Fruit fly (Drosophila melanogaster): ENCODE results near the gene CG32683.

The CG32683 gene

DNA sequence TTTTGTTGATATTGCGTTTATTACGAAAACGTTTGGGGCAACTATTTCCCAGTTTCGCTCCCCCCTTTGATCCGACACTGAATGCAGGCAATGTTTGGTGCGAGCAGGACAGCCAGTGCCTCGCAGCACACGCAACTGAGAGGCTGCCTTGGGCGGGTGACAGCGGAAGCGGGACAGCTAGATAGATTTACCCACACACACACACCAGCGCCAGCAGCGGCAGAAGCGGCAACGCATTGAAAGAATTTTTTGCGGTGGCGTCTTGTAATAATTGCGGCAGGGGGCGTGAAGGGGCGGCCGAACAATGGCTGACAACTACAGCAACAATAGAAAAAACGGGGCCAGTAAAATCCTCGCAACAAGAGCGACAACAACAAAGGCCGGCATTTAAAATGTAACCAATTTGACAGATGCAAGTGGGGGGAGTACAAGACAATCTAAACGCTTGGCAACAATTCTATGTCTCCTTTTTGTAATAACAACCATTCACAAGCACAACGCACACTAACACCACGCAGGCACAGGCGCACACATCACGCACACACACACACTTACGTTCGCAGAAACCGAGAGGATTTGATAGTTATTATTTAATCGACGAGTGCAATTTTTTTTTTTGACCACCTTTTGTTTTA is 18.0 kb upstream of the CG32683 start:
- no peak for TF ChIP-seq bab1 (GFP tag; optimal IDR thresholded peaks at IDR 0.05)
- no peak for TF ChIP-seq toe (GFP tag; optimal IDR thresholded peaks at IDR 0.05)
- TF ChIP-seq cnc (optimal IDR thresholded peaks at IDR 0.05) = no peak
- TF ChIP-seq ovo (GFP tag; optimal IDR thresholded peaks at IDR 0.05) = no peak
- TF ChIP-seq CG1620 (GFP tag; optimal IDR thresholded peaks at IDR 0.05) = peak; percentile 34
- no peak for TF ChIP-seq CG14711 (tag; optimal IDR thresholded peaks at IDR 0.05)
- peak; percentile 34 for TF ChIP-seq cic (GFP tag; optimal IDR thresholded peaks at IDR 0.05)
- peak; percentile 76 for TF ChIP-seq Mnt (GFP tag; optimal IDR thresholded peaks at IDR 0.05)
- TF ChIP-seq CG11617 (GFP tag; optimal IDR thresholded peaks at IDR 0.05) = peak; percentile 6
- TF ChIP-seq tj (GFP tag; optimal IDR thresholded peaks at IDR 0.05) = peak; percentile 45
- no peak for TF ChIP-seq CG7045 (GFP tag; optimal IDR thresholded peaks at IDR 0.05)
- TF ChIP-seq pad (GFP tag; optimal IDR thresholded peaks at IDR 0.05) = peak; percentile 84
- TF ChIP-seq CG33017 (tag; optimal IDR thresholded peaks at IDR 0.05) = no peak
- peak; percentile 33 for TF ChIP-seq Hr96 (GFP tag; optimal IDR thresholded peaks at IDR 0.05)
- TF ChIP-seq kay (GFP tag; ENCODE audit: borderline replicate concordance) = no peak
- no peak for TF ChIP-seq CG5204 (GFP tag; optimal IDR thresholded peaks at IDR 0.05)
- no peak for TF ChIP-seq CG7101 (tag; optimal IDR thresholded peaks at IDR 0.05)
- no peak for TF ChIP-seq Crg-1 (GFP tag; optimal IDR thresholded peaks at IDR 0.05)
- no peak for TF ChIP-seq Clk (GFP tag; optimal IDR thresholded peaks at IDR 0.05)
- TF ChIP-seq CG12768 (GFP tag; optimal IDR thresholded peaks at IDR 0.05) = no peak

DNA sequence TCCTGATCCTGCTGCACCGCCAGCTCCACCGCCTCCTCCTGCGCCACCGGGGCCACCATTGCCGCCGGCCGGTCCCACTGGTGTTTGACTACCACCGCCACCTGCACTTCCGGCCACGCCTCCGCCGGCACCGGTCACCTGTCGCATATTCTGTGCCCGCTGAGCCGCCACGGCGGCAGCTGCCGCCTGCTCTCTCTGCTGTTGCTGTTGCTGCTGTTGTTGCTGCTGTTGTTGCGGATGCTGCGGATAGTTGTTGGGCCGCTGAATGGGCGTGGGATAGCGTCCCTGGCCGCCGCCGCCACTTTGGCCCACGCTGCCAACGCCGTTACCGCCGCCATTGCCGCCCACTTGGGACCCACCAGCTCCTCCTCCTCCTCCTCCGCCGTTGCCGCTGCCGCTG is 9.8 kb upstream of the CG32683 start:
- no peak for TF ChIP-seq cic (GFP tag; optimal IDR thresholded peaks at IDR 0.05)
- TF ChIP-seq CG7101 (tag; optimal IDR thresholded peaks at IDR 0.05) = no peak
- TF ChIP-seq CG1620 (GFP tag; optimal IDR thresholded peaks at IDR 0.05) = no peak
- no peak for TF ChIP-seq CG5204 (GFP tag; optimal IDR thresholded peaks at IDR 0.05)
- TF ChIP-seq Clk (GFP tag; optimal IDR thresholded peaks at IDR 0.05) = no peak
- no peak for TF ChIP-seq bab1 (GFP tag; optimal IDR thresholded peaks at IDR 0.05)
- TF ChIP-seq toe (GFP tag; optimal IDR thresholded peaks at IDR 0.05) = no peak
- TF ChIP-seq Crg-1 (GFP tag; optimal IDR thresholded peaks at IDR 0.05) = no peak
- no peak for TF ChIP-seq CG14711 (tag; optimal IDR thresholded peaks at IDR 0.05)
- TF ChIP-seq kay (GFP tag; ENCODE audit: borderline replicate concordance) = no peak
- no peak for TF ChIP-seq CG11617 (GFP tag; optimal IDR thresholded peaks at IDR 0.05)
- TF ChIP-seq pad (GFP tag; optimal IDR thresholded peaks at IDR 0.05) = no peak
- TF ChIP-seq Mnt (GFP tag; optimal IDR thresholded peaks at IDR 0.05) = no peak
- TF ChIP-seq ovo (GFP tag; optimal IDR thresholded peaks at IDR 0.05) = no peak
- no peak for TF ChIP-seq Hr96 (GFP tag; optimal IDR thresholded peaks at IDR 0.05)
- no peak for TF ChIP-seq cnc (optimal IDR thresholded peaks at IDR 0.05)
- no peak for TF ChIP-seq CG7045 (GFP tag; optimal IDR thresholded peaks at IDR 0.05)
- no peak for TF ChIP-seq CG33017 (tag; optimal IDR thresholded peaks at IDR 0.05)

DNA sequence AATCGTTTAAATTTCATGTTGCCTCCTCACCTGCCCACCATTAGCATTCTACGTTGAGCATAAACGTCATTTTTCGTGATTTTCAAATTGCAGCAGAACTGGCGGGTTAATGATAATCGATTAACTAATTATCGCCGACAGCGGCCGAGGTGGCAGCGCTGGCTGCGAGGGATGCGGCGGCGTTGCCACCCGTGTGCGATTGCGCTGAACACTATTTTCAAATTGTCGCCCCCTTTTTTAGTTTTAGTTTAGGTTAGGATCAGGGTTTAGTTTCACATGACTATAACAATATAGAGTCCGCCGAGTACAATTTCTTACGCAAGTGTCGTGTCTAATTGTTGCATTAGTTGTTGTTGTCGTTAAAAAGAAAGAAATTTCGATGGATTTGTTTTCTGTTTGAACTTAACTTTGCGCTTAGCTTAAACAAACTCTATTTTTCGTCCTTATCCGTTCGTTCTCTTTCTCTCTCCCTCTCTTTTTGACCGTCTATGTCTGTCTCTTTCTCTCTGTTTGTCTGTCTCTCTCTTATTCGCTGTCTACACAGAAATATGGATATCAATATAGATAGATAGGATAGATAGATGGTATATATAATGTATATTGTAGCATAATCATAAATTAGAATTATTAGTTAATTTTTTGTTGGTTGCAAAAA is 8.5 kb upstream of the CG32683 start:
- TF ChIP-seq CG7101 (tag; optimal IDR thresholded peaks at IDR 0.05) = no peak
- no peak for TF ChIP-seq CG11617 (GFP tag; optimal IDR thresholded peaks at IDR 0.05)
- peak; percentile 60 for TF ChIP-seq bab1 (GFP tag; optimal IDR thresholded peaks at IDR 0.05)
- no peak for TF ChIP-seq Clk (GFP tag; optimal IDR thresholded peaks at IDR 0.05)
- TF ChIP-seq cnc (optimal IDR thresholded peaks at IDR 0.05) = no peak
- TF ChIP-seq CG5204 (GFP tag; optimal IDR thresholded peaks at IDR 0.05) = no peak
- TF ChIP-seq CG1620 (GFP tag; optimal IDR thresholded peaks at IDR 0.05) = no peak
- TF ChIP-seq Crg-1 (GFP tag; optimal IDR thresholded peaks at IDR 0.05) = peak; percentile 13
- TF ChIP-seq pad (GFP tag; optimal IDR thresholded peaks at IDR 0.05) = peak; percentile 23
- TF ChIP-seq CG12768 (GFP tag; optimal IDR thresholded peaks at IDR 0.05) = no peak
- no peak for TF ChIP-seq CG33017 (tag; optimal IDR thresholded peaks at IDR 0.05)
- no peak for TF ChIP-seq ovo (GFP tag; optimal IDR thresholded peaks at IDR 0.05)
- peak; percentile 38 for TF ChIP-seq CG7045 (GFP tag; optimal IDR thresholded peaks at IDR 0.05)
- TF ChIP-seq Hr96 (GFP tag; optimal IDR thresholded peaks at IDR 0.05) = no peak
- peak; percentile 0 for TF ChIP-seq cic (GFP tag; optimal IDR thresholded peaks at IDR 0.05)
- no peak for TF ChIP-seq CG14711 (tag; optimal IDR thresholded peaks at IDR 0.05)
- no peak for TF ChIP-seq kay (GFP tag; ENCODE audit: borderline replicate concordance)
- peak; percentile 15 for TF ChIP-seq Mnt (GFP tag; optimal IDR thresholded peaks at IDR 0.05)
- TF ChIP-seq tj (GFP tag; optimal IDR thresholded peaks at IDR 0.05) = no peak
- TF ChIP-seq toe (GFP tag; optimal IDR thresholded peaks at IDR 0.05) = no peak

DNA sequence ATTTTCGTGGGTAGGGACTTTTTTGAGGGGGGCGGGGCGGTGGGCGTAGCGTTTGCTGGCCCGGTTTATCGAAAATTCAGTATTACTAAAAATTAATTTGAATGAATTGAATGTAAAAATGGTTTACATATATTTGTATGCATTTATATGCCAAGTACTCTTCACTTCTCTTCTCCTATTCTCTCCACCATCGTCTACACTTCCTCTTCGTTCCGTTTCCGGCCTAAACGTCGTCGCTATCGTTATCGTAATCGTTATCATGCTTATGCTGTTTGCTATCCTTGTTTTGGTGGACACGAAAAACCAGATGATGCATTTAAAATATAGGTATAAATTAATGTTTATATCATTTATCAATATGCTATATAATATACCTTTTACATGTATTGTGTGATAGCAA is 7.2 kb upstream of the CG32683 start:
- TF ChIP-seq cic (GFP tag; optimal IDR thresholded peaks at IDR 0.05) (no peak), Hr96 (GFP tag; optimal IDR thresholded peaks at IDR 0.05) (no peak), CG1620 (GFP tag; optimal IDR thresholded peaks at IDR 0.05) (no peak), CG7045 (GFP tag; optimal IDR thresholded peaks at IDR 0.05) (no peak), Mnt (GFP tag; optimal IDR thresholded peaks at IDR 0.05) (no peak), pad (GFP tag; optimal IDR thresholded peaks at IDR 0.05) (no peak), CG7101 (tag; optimal IDR thresholded peaks at IDR 0.05) (no peak), CG14711 (tag; optimal IDR thresholded peaks at IDR 0.05) (no peak), CG11617 (GFP tag; optimal IDR thresholded peaks at IDR 0.05) (no peak), kay (GFP tag; ENCODE audit: borderline replicate concordance) (no peak), CG33017 (tag; optimal IDR thresholded peaks at IDR 0.05) (no peak), tj (GFP tag; optimal IDR thresholded peaks at IDR 0.05) (no peak), CG12768 (GFP tag; optimal IDR thresholded peaks at IDR 0.05) (no peak), cnc (optimal IDR thresholded peaks at IDR 0.05) (no peak), toe (GFP tag; optimal IDR thresholded peaks at IDR 0.05) (no peak), ovo (GFP tag; optimal IDR thresholded peaks at IDR 0.05) (no peak)

DNA sequence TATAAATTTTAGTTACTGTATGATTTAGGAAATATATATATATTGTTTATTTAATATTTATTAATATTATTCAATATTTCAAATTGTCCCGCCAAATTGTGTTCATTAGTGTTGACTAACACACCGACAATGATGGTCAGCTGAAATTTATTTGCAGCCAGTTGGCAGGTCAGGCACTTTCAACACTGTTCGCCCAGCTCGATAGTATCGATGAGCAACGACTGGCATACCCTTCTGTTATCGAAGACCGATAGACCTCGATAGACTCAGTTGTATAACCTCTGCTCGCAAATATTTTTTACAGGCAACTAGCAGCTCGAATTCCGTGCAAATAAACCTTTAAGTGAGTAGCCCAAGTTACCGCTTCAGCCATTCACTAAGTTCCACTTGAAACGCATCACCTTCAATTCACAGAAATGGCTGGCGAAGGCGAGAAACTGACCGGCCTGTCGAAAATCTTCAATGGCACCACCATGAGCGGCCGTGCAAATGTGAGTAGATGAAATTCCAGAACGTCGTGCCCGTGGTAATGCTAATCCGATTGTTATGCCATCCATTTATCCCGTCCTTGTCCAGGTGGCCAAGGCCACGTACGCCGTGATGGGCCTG is 5.9 kb upstream of the CG32683 start, which contains the start of gene Neb-cGP:
Gene Neb-cGP, plus strand, starts transcription at position 231 of the 609 bp plus-strand sequence.
- TF ChIP-seq cic (GFP tag; optimal IDR thresholded peaks at IDR 0.05) (peak; percentile 28), cnc (optimal IDR thresholded peaks at IDR 0.05) (peak in 1 of 2 experiments; percentile 49), Mnt (GFP tag; optimal IDR thresholded peaks at IDR 0.05) (peak; percentile 84), Crg-1 (GFP tag; optimal IDR thresholded peaks at IDR 0.05) (peak; percentile 95), CG14711 (tag; optimal IDR thresholded peaks at IDR 0.05) (peak; percentile 78), CG12768 (GFP tag; optimal IDR thresholded peaks at IDR 0.05) (peak; percentile 62), kay (GFP tag; ENCODE audit: borderline replicate concordance) (no peak), CG11617 (GFP tag; optimal IDR thresholded peaks at IDR 0.05) (peak; percentile 44), tj (GFP tag; optimal IDR thresholded peaks at IDR 0.05) (peak; percentile 45), ovo (GFP tag; optimal IDR thresholded peaks at IDR 0.05) (peak; percentile 77), bab1 (GFP tag; optimal IDR thresholded peaks at IDR 0.05) (peak; percentile 88), CG33017 (tag; optimal IDR thresholded peaks at IDR 0.05) (peak; percentile 66), CG1620 (GFP tag; optimal IDR thresholded peaks at IDR 0.05) (peak; percentile 93), CG7101 (tag; optimal IDR thresholded peaks at IDR 0.05) (peak; percentile 90), Clk (GFP tag; optimal IDR thresholded peaks at IDR 0.05) (peak; percentile 70), pad (GFP tag; optimal IDR thresholded peaks at IDR 0.05) (peak; percentile 86), toe (GFP tag; optimal IDR thresholded peaks at IDR 0.05) (peak; percentile 52), CG7045 (GFP tag; optimal IDR thresholded peaks at IDR 0.05) (peak; percentile 33), Hr96 (GFP tag; optimal IDR thresholded peaks at IDR 0.05) (no peak), CG5204 (GFP tag; optimal IDR thresholded peaks at IDR 0.05) (no peak)

Data from whole organism, adult.